Worm (Caenorhabditis elegans): ENCODE measurements around the gene H40L08.3.

The H40L08.3 gene

ce11 chrX:15096277-15096676 is 20.4 kb upstream of the H40L08.3 start:
- TF ChIP-seq lin-32 (GFP tag; optimal IDR thresholded peaks at IDR 0.05) (no peak), unc-120 (tag; optimal IDR thresholded peaks at IDR 0.05; ENCODE audit: poor library complexity, severe bottlenecking) (no peak), cnd-1 (tag; optimal IDR thresholded peaks at IDR 0.05) (no peak)

- TF ChIP-seq ztf-11 (tag; optimal IDR thresholded peaks at IDR 0.05) (no peak), M03D4.4 (tag; optimal IDR thresholded peaks at IDR 0.05) (no peak)
Measured at ce11 chrX:15094973-15095372, 19.1 kb upstream of the H40L08.3 start, which contains the start of gene F09B12.7. TSS of gene F09B12.7 (minus strand) at chrX:15095073.

- TF ChIP-seq unc-39 (tag; optimal IDR thresholded peaks at IDR 0.05), result no peak
- TF ChIP-seq nhr-12 (tag; optimal IDR thresholded peaks at IDR 0.05), result no peak
- TF ChIP-seq tbx-8 (GFP tag; optimal IDR thresholded peaks at IDR 0.05), result no peak
- TF ChIP-seq ztf-11 (tag; optimal IDR thresholded peaks at IDR 0.05), result no peak
- no peak for TF ChIP-seq ceh-83 (GFP tag; optimal IDR thresholded peaks at IDR 0.05)
- no peak for TF ChIP-seq lsy-2 (tag; optimal IDR thresholded peaks at IDR 0.05)
- TF ChIP-seq pha-4 (tag; optimal IDR thresholded peaks at IDR 0.05), result no peak
- no peak for TF ChIP-seq hlh-1 (tag; optimal IDR thresholded peaks at IDR 0.05)
- TF ChIP-seq ham-2 (GFP tag; optimal IDR thresholded peaks at IDR 0.05), result no peak
- no peak for TF ChIP-seq elt-3 (tag; optimal IDR thresholded peaks at IDR 0.05)
- TF ChIP-seq ceh-43 (GFP tag; optimal IDR thresholded peaks at IDR 0.05), result no peak
- TF ChIP-seq unc-62 (GFP tag; optimal IDR thresholded peaks at IDR 0.05), result no peak
- no peak for TF ChIP-seq drap-1 (GFP tag; optimal IDR thresholded peaks at IDR 0.05)
- TF ChIP-seq lin-32 (GFP tag; optimal IDR thresholded peaks at IDR 0.05), result no peak
- TF ChIP-seq mab-5 (tag; optimal IDR thresholded peaks at IDR 0.05), result no peak
- no peak for TF ChIP-seq blmp-1 (tag; optimal IDR thresholded peaks at IDR 0.05)
- TF ChIP-seq nhr-76 (tag; optimal IDR thresholded peaks at IDR 0.05), result no peak
- no peak for TF ChIP-seq elt-1 (tag; optimal IDR thresholded peaks at IDR 0.05; ENCODE audit: borderline replicate concordance, insufficient read depth)
- TF ChIP-seq snpc-4 (tag; optimal IDR thresholded peaks at IDR 0.05), result no peak
- TF ChIP-seq mls-2 (tag; optimal IDR thresholded peaks at IDR 0.05), result no peak
Measured at ce11 chrX:15092775-15093386, 17.0 kb upstream of the H40L08.3 start.

- no peak for TF ChIP-seq ces-1 (GFP tag; optimal IDR thresholded peaks at IDR 0.05)
- TF ChIP-seq ceh-39 (tag; optimal IDR thresholded peaks at IDR 0.05), result no peak
- TF ChIP-seq mls-2 (tag; optimal IDR thresholded peaks at IDR 0.05), result no peak
- no peak for TF ChIP-seq elt-1 (tag; optimal IDR thresholded peaks at IDR 0.05; ENCODE audit: borderline replicate concordance, insufficient read depth)
- TF ChIP-seq pha-4 (tag; optimal IDR thresholded peaks at IDR 0.05), result no peak
- TF ChIP-seq nhr-2 (tag; optimal IDR thresholded peaks at IDR 0.05), result no peak
- TF ChIP-seq unc-120 (tag; optimal IDR thresholded peaks at IDR 0.05; ENCODE audit: poor library complexity, severe bottlenecking), result no peak
- no peak for TF ChIP-seq mab-5 (tag; optimal IDR thresholded peaks at IDR 0.05)
- no peak for TF ChIP-seq ceh-83 (GFP tag; optimal IDR thresholded peaks at IDR 0.05)
- no peak for TF ChIP-seq lsy-2 (tag; optimal IDR thresholded peaks at IDR 0.05)
- no peak for TF ChIP-seq ceh-43 (GFP tag; optimal IDR thresholded peaks at IDR 0.05)
- no peak for TF ChIP-seq ztf-11 (tag; optimal IDR thresholded peaks at IDR 0.05)
- TF ChIP-seq mep-1 (tag; optimal IDR thresholded peaks at IDR 0.05), result no peak
- no peak for TF ChIP-seq tbx-8 (GFP tag; optimal IDR thresholded peaks at IDR 0.05)
- TF ChIP-seq snpc-4 (tag; optimal IDR thresholded peaks at IDR 0.05), result no peak
- TF ChIP-seq nhr-28 (tag; optimal IDR thresholded peaks at IDR 0.05), result no peak
- TF ChIP-seq cnd-1 (tag; optimal IDR thresholded peaks at IDR 0.05), result no peak
- no peak for TF ChIP-seq flh-1 (GFP tag; optimal IDR thresholded peaks at IDR 0.05)
Measured at ce11 chrX:15089123-15089522, 13.2 kb upstream of the H40L08.3 start, which contains the start of gene flr-4. TSS of gene flr-4 (plus strand) at chrX:15089397.

- no peak for TF ChIP-seq nhr-76 (tag; optimal IDR thresholded peaks at IDR 0.05)
- TF ChIP-seq tbx-8 (GFP tag; optimal IDR thresholded peaks at IDR 0.05), result no peak
- TF ChIP-seq lin-13 (tag; optimal IDR thresholded peaks at IDR 0.05), result no peak
- TF ChIP-seq mep-1 (tag; optimal IDR thresholded peaks at IDR 0.05), result no peak
- no peak for TF ChIP-seq mab-5 (tag; optimal IDR thresholded peaks at IDR 0.05)
- TF ChIP-seq nhr-12 (tag; optimal IDR thresholded peaks at IDR 0.05), result no peak
- no peak for TF ChIP-seq flh-1 (GFP tag; optimal IDR thresholded peaks at IDR 0.05)
- no peak for TF ChIP-seq sem-2 (GFP tag; optimal IDR thresholded peaks at IDR 0.05)
- no peak for TF ChIP-seq lin-32 (GFP tag; optimal IDR thresholded peaks at IDR 0.05)
- no peak for TF ChIP-seq unc-62 (GFP tag; optimal IDR thresholded peaks at IDR 0.05)
- no peak for TF ChIP-seq blmp-1 (tag; optimal IDR thresholded peaks at IDR 0.05)
- TF ChIP-seq ces-1 (GFP tag; optimal IDR thresholded peaks at IDR 0.05), result no peak
Measured at ce11 chrX:15087752-15088151, 11.9 kb upstream of the H40L08.3 start.

Data from whole organism, mixed stage, embryonic.